Fruit fly (Drosophila melanogaster): ENCODE measurements around the gene mTTF.

mTTF gene

dm6 chr2L:14348602-14349001 is at the start of gene mTTF:
TSS of gene mTTF (minus strand) at chr2L:14348790.
- TF ChIP-seq Mnt (GFP tag; optimal IDR thresholded peaks at IDR 0.05) = no peak
- peak; percentile 71 for TF ChIP-seq bab1 (GFP tag; optimal IDR thresholded peaks at IDR 0.05)

dm6 chr2L:14397948-14398347 is 49.4 kb upstream of the mTTF start:
- no peak for TF ChIP-seq Clk (GFP tag; optimal IDR thresholded peaks at IDR 0.05)
- TF ChIP-seq pad (GFP tag; optimal IDR thresholded peaks at IDR 0.05) = no peak
- TF ChIP-seq Mnt (GFP tag; optimal IDR thresholded peaks at IDR 0.05) = no peak
- TF ChIP-seq tj (GFP tag; optimal IDR thresholded peaks at IDR 0.05) = no peak
- TF ChIP-seq CG14711 (tag; optimal IDR thresholded peaks at IDR 0.05) = no peak

- TF ChIP-seq Mnt (GFP tag; optimal IDR thresholded peaks at IDR 0.05) = no peak
- TF ChIP-seq tj (GFP tag; optimal IDR thresholded peaks at IDR 0.05) = peak; percentile 99
Observed at dm6 chr2L:14397067-14397598, 48.5 kb upstream of the mTTF start.

- TF ChIP-seq Clk (GFP tag; optimal IDR thresholded peaks at IDR 0.05) (no peak), CG12768 (GFP tag; optimal IDR thresholded peaks at IDR 0.05) (no peak), Mnt (GFP tag; optimal IDR thresholded peaks at IDR 0.05) (no peak)
Observed at dm6 chr2L:14396263-14396662, 47.7 kb upstream of the mTTF start.

dm6 chr2L:14395065-14395439 is 46.5 kb upstream of the mTTF start:
- TF ChIP-seq CG5204 (GFP tag; optimal IDR thresholded peaks at IDR 0.05) = no peak
- no peak for TF ChIP-seq cnc (optimal IDR thresholded peaks at IDR 0.05)
- TF ChIP-seq CG7101 (tag; optimal IDR thresholded peaks at IDR 0.05) = no peak
- no peak for TF ChIP-seq cic (GFP tag; optimal IDR thresholded peaks at IDR 0.05)
- no peak for TF ChIP-seq CG12768 (GFP tag; optimal IDR thresholded peaks at IDR 0.05)
- no peak for TF ChIP-seq CG11617 (GFP tag; optimal IDR thresholded peaks at IDR 0.05)
- TF ChIP-seq CG7045 (GFP tag; optimal IDR thresholded peaks at IDR 0.05) = no peak
- TF ChIP-seq CG1620 (GFP tag; optimal IDR thresholded peaks at IDR 0.05) = no peak
- TF ChIP-seq Clk (GFP tag; optimal IDR thresholded peaks at IDR 0.05) = no peak
- no peak for TF ChIP-seq Mnt (GFP tag; optimal IDR thresholded peaks at IDR 0.05)
- TF ChIP-seq kay (GFP tag; ENCODE audit: borderline replicate concordance) = no peak
- TF ChIP-seq toe (GFP tag; optimal IDR thresholded peaks at IDR 0.05) = no peak

dm6 chr2L:14394298-14395064 is 45.9 kb upstream of the mTTF start:
- TF ChIP-seq Hr96 (GFP tag; optimal IDR thresholded peaks at IDR 0.05) = peak; percentile 41
- TF ChIP-seq Crg-1 (GFP tag; optimal IDR thresholded peaks at IDR 0.05) = no peak
- peak; percentile 58 for TF ChIP-seq cic (GFP tag; optimal IDR thresholded peaks at IDR 0.05)
- peak; percentile 36 for TF ChIP-seq CG14711 (tag; optimal IDR thresholded peaks at IDR 0.05)
- TF ChIP-seq bab1 (GFP tag; optimal IDR thresholded peaks at IDR 0.05) = peak; percentile 11
- TF ChIP-seq pad (GFP tag; optimal IDR thresholded peaks at IDR 0.05) = peak; percentile 43
- no peak for TF ChIP-seq cnc (optimal IDR thresholded peaks at IDR 0.05)
- TF ChIP-seq CG7101 (tag; optimal IDR thresholded peaks at IDR 0.05) = peak; percentile 59
- TF ChIP-seq Clk (GFP tag; optimal IDR thresholded peaks at IDR 0.05) = peak; percentile 24
- peak; percentile 61 for TF ChIP-seq CG11617 (GFP tag; optimal IDR thresholded peaks at IDR 0.05)
- no peak for TF ChIP-seq kay (GFP tag; ENCODE audit: borderline replicate concordance)
- TF ChIP-seq toe (GFP tag; optimal IDR thresholded peaks at IDR 0.05) = peak; percentile 7
- peak; percentile 60 for TF ChIP-seq tj (GFP tag; optimal IDR thresholded peaks at IDR 0.05)
- peak; percentile 35 for TF ChIP-seq CG5204 (GFP tag; optimal IDR thresholded peaks at IDR 0.05)
- TF ChIP-seq Mnt (GFP tag; optimal IDR thresholded peaks at IDR 0.05) = no peak
- peak; percentile 35 for TF ChIP-seq CG7045 (GFP tag; optimal IDR thresholded peaks at IDR 0.05)
- TF ChIP-seq ovo (GFP tag; optimal IDR thresholded peaks at IDR 0.05) = no peak
- TF ChIP-seq CG33017 (tag; optimal IDR thresholded peaks at IDR 0.05) = peak; percentile 48
- TF ChIP-seq CG1620 (GFP tag; optimal IDR thresholded peaks at IDR 0.05) = no peak
- TF ChIP-seq CG12768 (GFP tag; optimal IDR thresholded peaks at IDR 0.05) = no peak

dm6 chr2L:14393527-14393926 is 44.9 kb upstream of the mTTF start:
- TF ChIP-seq pad (GFP tag; optimal IDR thresholded peaks at IDR 0.05) (no peak), kay (GFP tag; ENCODE audit: borderline replicate concordance) (peak; percentile 62), CG33017 (tag; optimal IDR thresholded peaks at IDR 0.05) (no peak)

dm6 chr2L:14388448-14388847 is 39.9 kb upstream of the mTTF start:
- TF ChIP-seq bab1 (GFP tag; optimal IDR thresholded peaks at IDR 0.05) (no peak), tj (GFP tag; optimal IDR thresholded peaks at IDR 0.05) (no peak), CG5204 (GFP tag; optimal IDR thresholded peaks at IDR 0.05) (no peak), pad (GFP tag; optimal IDR thresholded peaks at IDR 0.05) (no peak), CG14711 (tag; optimal IDR thresholded peaks at IDR 0.05) (no peak), CG7045 (GFP tag; optimal IDR thresholded peaks at IDR 0.05) (no peak)
